Fruit fly (Drosophila melanogaster) whole organism, embryonic: ENCODE results near the gene Vha16-5.

ENCODE experiments used
- ATbp ChIP-seq: fragments of 200-800 bp; sonication (Bioruptor generic); optimal IDR thresholded peaks from 2 replicates; lab custom pipeline; 2017; ENCODE audit warnings: missing biosample characterization, mild to moderate bottlenecking, missing genetic modification characterization, missing genetic modification reagents
- Aef1 ChIP-seq: fragments of 200-800 bp; sonication (Bioruptor generic); IDR thresholded peaks from 3 replicates; pipeline ENCODE4 v1.3.6; 2022; ENCODE audit warnings: missing biosample characterization, missing genetic modification characterization
- B-H1 ChIP-seq: fragments of 200-800 bp; sonication (Bioruptor generic); IDR thresholded peaks from 3 replicates; pipeline ENCODE4 v1.3.6; 2022; ENCODE audit warnings: missing biosample characterization, missing genetic modification characterization
- CG10274 ChIP-seq: fragments of 200-800 bp; sonication (Bioruptor generic); optimal IDR thresholded peaks from 3 replicates; lab custom pipeline; 2017; ENCODE audit warnings: missing biosample characterization, mild to moderate bottlenecking, missing genetic modification characterization
- CG11247 ChIP-seq: fragments of 200-800 bp; sonication (Bioruptor generic); IDR thresholded peaks from 2 replicates; pipeline ENCODE4 v1.3.6; 2022; ENCODE audit warnings: missing biosample characterization, missing genetic modification characterization
- CG12942 ChIP-seq: fragments of 200-800 bp; sonication (Bioruptor generic); optimal IDR thresholded peaks from 3 replicates; lab custom pipeline; 2016; ENCODE audit warnings: missing biosample characterization, missing genetic modification characterization
- CG14441 ChIP-seq: fragments of 200-800 bp; sonication (Bioruptor generic); IDR thresholded peaks from 2 replicates; pipeline ENCODE4 v1.3.6; 2022; ENCODE audit warnings: missing biosample characterization, missing genetic modification characterization
- CG16815 ChIP-seq: fragments of 200-800 bp; sonication (Bioruptor generic); optimal IDR thresholded peaks from 3 replicates; lab custom pipeline; 2017; ENCODE audit warnings: missing biosample characterization, mild to moderate bottlenecking, missing genetic modification characterization
- CG17612 ChIP-seq: fragments of 200-800 bp; sonication (Bioruptor generic); IDR thresholded peaks from 2 replicates; pipeline ENCODE4 v1.3.6; 2022; ENCODE audit warnings: missing biosample characterization, missing genetic modification characterization
- CG18599 ChIP-seq: fragments of 200-800 bp; sonication (Bioruptor generic); optimal IDR thresholded peaks from 3 replicates; lab custom pipeline; 2017; ENCODE audit warnings: missing biosample characterization, missing genetic modification characterization, mild to moderate bottlenecking, moderate library complexity, missing genetic modification reagents
- CG2712 ChIP-seq: fragments of 200-800 bp; optimal IDR thresholded peaks from 3 replicates; lab custom pipeline; 2019; ENCODE audit warnings: missing biosample characterization, mild to moderate bottlenecking, missing genetic modification characterization, moderate library complexity
- CG30403 ChIP-seq: fragments of 200-800 bp; sonication (Bioruptor generic); optimal IDR thresholded peaks from 3 replicates; lab custom pipeline; 2016; ENCODE audit warnings: missing biosample characterization, missing genetic modification characterization
- CG3281 ChIP-seq: fragments of 200-800 bp; sonication (Bioruptor generic); optimal IDR thresholded peaks from 3 replicates; lab custom pipeline; 2017; ENCODE audit warnings: missing biosample characterization, mild to moderate bottlenecking, missing genetic modification characterization
- CG33213 ChIP-seq: fragments of 200-800 bp; sonication (Bioruptor generic); optimal IDR thresholded peaks from 3 replicates; lab custom pipeline; 2016; ENCODE audit warnings: missing biosample characterization, missing genetic modification characterization
- CG3407 ChIP-seq: fragments of 200-800 bp; sonication (Bioruptor generic); optimal IDR thresholded peaks from 2 replicates; lab custom pipeline; 2018; ENCODE audit warnings: missing biosample characterization, mild to moderate bottlenecking, missing genetic modification characterization
- CG4424 ChIP-seq: fragments of 200-800 bp; sonication (Bioruptor generic); optimal IDR thresholded peaks from 3 replicates; lab custom pipeline; 2016; ENCODE audit warnings: missing biosample characterization, missing genetic modification characterization
- CG4730 ChIP-seq: fragments of 200-800 bp; sonication (Bioruptor generic); IDR thresholded peaks from 2 replicates; pipeline ENCODE4 v1.3.6; 2022; ENCODE audit warnings: missing biosample characterization, missing genetic modification characterization
- CG6175 ChIP-seq: fragments of 200-800 bp; sonication (Bioruptor generic); IDR thresholded peaks from 3 replicates; pipeline ENCODE4 v1.3.6; 2022; ENCODE audit warnings: missing biosample characterization, missing genetic modification characterization
- CG6813 ChIP-seq: fragments of 200-800 bp; sonication (Bioruptor generic); optimal IDR thresholded peaks from 2 replicates; lab custom pipeline; 2017; ENCODE audit warnings: missing biosample characterization, missing genetic modification characterization, mild to moderate bottlenecking, moderate library complexity, missing genetic modification reagents
- CG7556 ChIP-seq: fragments of 200-800 bp; sonication (Bioruptor generic); optimal IDR thresholded peaks from 2 replicates; lab custom pipeline; 2017; ENCODE audit warnings: missing biosample characterization, mild to moderate bottlenecking, missing genetic modification characterization
- CG7987 ChIP-seq: fragments of 200-800 bp; sonication (Bioruptor generic); optimal IDR thresholded peaks from 2 replicates; lab custom pipeline; 2018; ENCODE audit warnings: missing biosample characterization, mild to moderate bottlenecking, missing genetic modification characterization, moderate library complexity
- CG8924 ChIP-seq: fragments of 200-800 bp; optimal IDR thresholded peaks from 3 replicates; lab custom pipeline; 2019; ENCODE audit warnings: missing biosample characterization, mild to moderate bottlenecking, missing genetic modification characterization, moderate library complexity
- CG9609 ChIP-seq: fragments of 200-800 bp; sonication (Bioruptor generic); optimal IDR thresholded peaks from 3 replicates; lab custom pipeline; 2016; ENCODE audit warnings: missing biosample characterization, missing genetic modification characterization
- D19B ChIP-seq: fragments of 200-800 bp; sonication (Bioruptor generic); optimal IDR thresholded peaks from 2 replicates; lab custom pipeline; 2017; ENCODE audit warnings: missing biosample characterization, mild to moderate bottlenecking, missing genetic modification characterization
- Dip3 ChIP-seq: fragments of 200-800 bp; sonication (Bioruptor generic); optimal IDR thresholded peaks from 3 replicates; lab custom pipeline; 2016; ENCODE audit warnings: missing biosample characterization, missing genetic modification characterization
- Ets97D ChIP-seq: fragments of 200-800 bp; sonication (Bioruptor generic); optimal IDR thresholded peaks from 3 replicates; lab custom pipeline; 2016; ENCODE audit warnings: missing biosample characterization, missing genetic modification characterization
- Hr51 ChIP-seq, 2 experiments: fragments of 200-800 bp; sonication (Bioruptor generic); optimal IDR thresholded peaks; 2 replicates in 1 of 2; 3 replicates in 1 of 2; lab custom pipeline; 2016 to 2018; ENCODE audit warnings: missing biosample characterization in 2 of 2, missing genetic modification characterization in 2 of 2, mild to moderate bottlenecking in 1 of 2, moderate library complexity in 1 of 2
- Optix ChIP-seq: fragments of 200-800 bp; sonication (Bioruptor generic); IDR thresholded peaks from 3 replicates; pipeline ENCODE4 v1.3.6; 2022; ENCODE audit warnings: missing biosample characterization, missing genetic modification characterization
- Six4 ChIP-seq: fragments of 200-800 bp; sonication (Bioruptor generic); optimal IDR thresholded peaks from 2 replicates; lab custom pipeline; 2016; ENCODE audit warnings: missing biosample characterization, missing genetic modification characterization
- Sox102F ChIP-seq: fragments of 200-800 bp; sonication (Bioruptor generic); optimal IDR thresholded peaks from 2 replicates; lab custom pipeline; 2018; ENCODE audit warnings: missing biosample characterization, mild to moderate bottlenecking, missing genetic modification characterization, moderate library complexity
- TFAM ChIP-seq: fragments of 200-800 bp; sonication (Bioruptor generic); optimal IDR thresholded peaks from 2 replicates; lab custom pipeline; 2017; ENCODE audit warnings: missing biosample characterization, missing genetic modification characterization, inconsistent platforms
- ab ChIP-seq: fragments of 200-800 bp; sonication (Bioruptor generic); optimal IDR thresholded peaks from 2 replicates; lab custom pipeline; 2016; ENCODE audit warnings: missing biosample characterization, missing genetic modification characterization
- ato ChIP-seq: fragments of 200-800 bp; sonication (Bioruptor generic); IDR thresholded peaks from 2 replicates; pipeline ENCODE4 v1.3.6; 2022; ENCODE audit warnings: missing biosample characterization, missing genetic modification characterization; ENCODE audit not compliant: partially characterized antibody
- chif ChIP-seq, 2 experiments: fragments of 200-800 bp; sonication (Bioruptor generic); optimal IDR thresholded peaks; 3 replicates each; lab custom pipeline; 2016; ENCODE audit warnings: missing biosample characterization in 2 of 2, missing genetic modification characterization in 2 of 2
- chm ChIP-seq: fragments of 200-800 bp; sonication (Bioruptor generic); IDR thresholded peaks from 2 replicates; pipeline ENCODE4 v1.3.6; 2022; ENCODE audit warnings: missing biosample characterization, missing genetic modification characterization
- crol ChIP-seq: fragments of 200-800 bp; sonication (Bioruptor generic); IDR thresholded peaks from 2 replicates; pipeline ENCODE4 v1.3.6; 2022; ENCODE audit warnings: missing biosample characterization, missing genetic modification characterization
- dimm ChIP-seq: fragments of 200-800 bp; sonication (Bioruptor generic); IDR thresholded peaks from 2 replicates; pipeline ENCODE4 v1.3.6; 2022; ENCODE audit warnings: missing biosample characterization, missing genetic modification characterization
- ems ChIP-seq: fragments of 200-800 bp; sonication (Bioruptor generic); optimal IDR thresholded peaks from 3 replicates; lab custom pipeline; 2016; ENCODE audit warnings: missing biosample characterization, missing genetic modification characterization
- exex ChIP-seq: fragments of 200-800 bp; sonication (Bioruptor generic); optimal IDR thresholded peaks from 4 replicates; lab custom pipeline; 2018; ENCODE audit warnings: missing biosample characterization, mild to moderate bottlenecking, missing genetic modification characterization, moderate library complexity
- gsb-n ChIP-seq: fragments of 200-800 bp; sonication (Bioruptor generic); optimal IDR thresholded peaks from 3 replicates; lab custom pipeline; 2018; ENCODE audit warnings: missing biosample characterization, mild to moderate bottlenecking, missing genetic modification characterization
- ham ChIP-seq: fragments of 200-800 bp; sonication (Bioruptor generic); IDR thresholded peaks from 2 replicates; pipeline ENCODE4 v1.3.6; 2022; ENCODE audit warnings: missing biosample characterization, missing genetic modification characterization
- jing ChIP-seq: fragments of 200-800 bp; sonication (Bioruptor generic); optimal IDR thresholded peaks from 2 replicates; lab custom pipeline; 2018; ENCODE audit warnings: missing biosample characterization, mild to moderate bottlenecking, missing genetic modification characterization
- kay ChIP-seq: fragments of 200-800 bp; sonication (Bioruptor generic); optimal IDR thresholded peaks from 2 replicates; lab custom pipeline; 2016; ENCODE audit warnings: missing biosample characterization, missing genetic modification characterization
- pfk ChIP-seq: fragments of 200-800 bp; sonication (Bioruptor generic); optimal IDR thresholded peaks from 2 replicates; lab custom pipeline; 2018; ENCODE audit warnings: missing biosample characterization, mild to moderate bottlenecking, missing genetic modification characterization, moderate library complexity
- row ChIP-seq: fragments of 200-800 bp; sonication (Bioruptor generic); IDR thresholded peaks from 3 replicates; pipeline ENCODE4 v1.3.6; 2022; ENCODE audit warnings: missing biosample characterization, missing genetic modification characterization
- scrt ChIP-seq: fragments of 200-800 bp; sonication (Bioruptor generic); optimal IDR thresholded peaks from 2 replicates; lab custom pipeline; 2018; ENCODE audit warnings: missing biosample characterization, mild to moderate bottlenecking, missing genetic modification characterization, moderate library complexity
- sens ChIP-seq: fragments of 200-800 bp; sonication (Bioruptor generic); peaks from one replicate; lab custom pipeline; 2016; ENCODE audit warnings: missing biosample characterization, missing genetic modification characterization
- slou ChIP-seq: fragments of 200-800 bp; sonication (Bioruptor generic); optimal IDR thresholded peaks from 3 replicates; lab custom pipeline; 2016; ENCODE audit warnings: missing biosample characterization, missing genetic modification characterization
- ssp ChIP-seq: fragments of 200-800 bp; sonication (Bioruptor generic); IDR thresholded peaks from 2 replicates; pipeline ENCODE4 v1.3.6; 2022; ENCODE audit warnings: missing biosample characterization, missing genetic modification characterization
- tgo ChIP-seq: fragments of 200-800 bp; sonication (Bioruptor generic); IDR thresholded peaks from 3 replicates; pipeline ENCODE4 v1.3.6; 2022; ENCODE audit warnings: missing biosample characterization, missing genetic modification characterization
- tup ChIP-seq: fragments of 200-800 bp; sonication (Bioruptor generic); optimal IDR thresholded peaks from 2 replicates; lab custom pipeline; 2016; ENCODE audit warnings: missing biosample characterization, mild to moderate bottlenecking, missing genetic modification characterization, moderate library complexity

Vha16-5 gene

DNA sequence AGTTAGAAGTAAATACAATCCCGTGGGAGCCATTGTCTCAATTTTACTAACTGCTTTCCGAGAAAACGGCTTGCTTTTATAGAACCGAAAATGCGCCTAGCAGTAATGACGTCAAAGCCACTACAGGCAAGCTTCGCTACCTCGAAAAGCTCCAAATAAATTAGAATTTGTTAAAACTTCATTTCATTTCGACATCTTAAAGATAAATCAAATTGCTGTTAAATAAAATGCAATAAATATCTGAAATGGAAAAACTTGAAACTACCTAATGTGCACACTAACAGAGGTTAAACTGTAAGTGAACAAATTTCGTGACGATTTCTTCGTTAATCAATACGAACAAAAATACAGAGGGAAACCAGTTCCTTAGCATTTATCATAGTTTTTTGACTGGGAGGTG is 38.9 kb downstream of the Vha16-5 start, which contains the start of gene CG7300 (continued):
- TF ChIP-seq Ets97D (GFP tag; lab: Kevin White, UChicago) = no peak
- TF ChIP-seq CG16815 = peak; percentile 15
- no peak for TF ChIP-seq tup (GFP tag; lab: Kevin White, UChicago)
- TF ChIP-seq CG6175 (GFP tag; lab: Robert Waterston, UW) = 0 out of 3 replicates have a peak, but pooled peaks have one; percentile 17
- peak; percentile 29 for TF ChIP-seq ems (GFP tag; lab: Kevin White, UChicago)
- peak; percentile 36 for TF ChIP-seq CG7556 (GFP tag; lab: Kevin White, UChicago)
- TF ChIP-seq CG11247 (GFP tag; lab: Robert Waterston, UW) = peak; percentile 70
- TF ChIP-seq CG3281 (GFP tag; lab: Kevin White, UChicago) = peak; percentile 64
- no peak for TF ChIP-seq CG3407
- TF ChIP-seq chm (GFP tag; lab: Robert Waterston, UW) = peak; percentile 42; the same call in 1 of the 2 replicates
- peak; percentile 26; the same call in 1 of the 3 replicates for TF ChIP-seq B-H1 (GFP tag; lab: Robert Waterston, UW)
- TF ChIP-seq Aef1 (GFP tag; lab: Robert Waterston, UW) = peak; percentile 57; the same call in 2 of the 3 replicates
- peak; percentile 35 for TF ChIP-seq CG33213 (GFP tag; lab: Kevin White, UChicago)
- peak; percentile 36 for TF ChIP-seq CG8924 (tag; lab: Kevin White, UChicago)
- TF ChIP-seq pfk (GFP tag; lab: Kevin White, UChicago) = no peak
- TF ChIP-seq chif (GFP tag; optimal IDR thresholded peaks at IDR 0.05; lab: Kevin White, UChicago) = peak; percentile 26 to 40
- TF ChIP-seq ham (GFP tag; lab: Robert Waterston, UW) = no peak
- TF ChIP-seq ATbp (GFP tag; lab: Kevin White, UChicago) = peak; percentile 29
- peak; percentile 64 for TF ChIP-seq Sox102F (GFP tag; lab: Kevin White, UChicago)
- peak; percentile 21 for TF ChIP-seq slou (GFP tag; lab: Kevin White, UChicago)
- no peak for TF ChIP-seq exex (tag; lab: Kevin White, UChicago)
- 0 out of 2 replicates have a peak, but pooled peaks have one; percentile 25 for TF ChIP-seq CG17612
- TF ChIP-seq jing (GFP tag; lab: Kevin White, UChicago) = peak; percentile 17
- peak; percentile 65 for TF ChIP-seq tgo (GFP tag; lab: Robert Waterston, UW)
- peak; percentile 40; the same call in 1 of the 2 replicates for TF ChIP-seq CG4730 (GFP tag; lab: Robert Waterston, UW)
- TF ChIP-seq ab (GFP tag; lab: Kevin White, UChicago) = no peak
- TF ChIP-seq CG10274 (GFP tag; lab: Kevin White, UChicago) = peak; percentile 9
- TF ChIP-seq Hr51 (GFP tag; optimal IDR thresholded peaks at IDR 0.05; lab: Kevin White, UChicago) = peak; percentile 6 to 40
- peak; percentile 58 for TF ChIP-seq CG18599 (GFP tag; lab: Kevin White, UChicago)
- TF ChIP-seq crol (GFP tag; lab: Robert Waterston, UW) = no peak
- TF ChIP-seq dimm (GFP tag; lab: Robert Waterston, UW) = no peak
- TF ChIP-seq gsb-n (tag; lab: Kevin White, UChicago) = peak; percentile 32
- TF ChIP-seq CG4424 = peak; percentile 38
- peak; percentile 57 for TF ChIP-seq Dip3 (GFP tag; lab: Kevin White, UChicago)
- TF ChIP-seq TFAM (GFP tag; lab: Kevin White, UChicago) = no peak
- TF ChIP-seq CG12942 (GFP tag; lab: Kevin White, UChicago) = peak; percentile 12
- TF ChIP-seq CG30403 = peak; percentile 62
- no peak for TF ChIP-seq Optix
- no peak for TF ChIP-seq kay (GFP tag; lab: Kevin White, UChicago)
- no peak for TF ChIP-seq Six4 (GFP tag; lab: Kevin White, UChicago)
- peak; percentile 8 for TF ChIP-seq CG6813 (GFP tag; lab: Kevin White, UChicago)
- TF ChIP-seq CG9609 = peak; percentile 28
- no peak for TF ChIP-seq CG7987 (GFP tag; lab: Kevin White, UChicago)
- peak; percentile 26 for TF ChIP-seq scrt (GFP tag; lab: Kevin White, UChicago)
- TF ChIP-seq ato (GFP tag; lab: Robert Waterston, UW) = no peak
- peak; percentile 80 for TF ChIP-seq sens (GFP tag; lab: Kevin White, UChicago)
- peak; percentile 49 for TF ChIP-seq CG14441 (GFP tag; lab: Robert Waterston, UW)
- peak; percentile 11 for TF ChIP-seq D19B (GFP tag; lab: Kevin White, UChicago)
- peak; percentile 34; the same call in 1 of the 2 replicates for TF ChIP-seq ssp
- peak; percentile 63 for TF ChIP-seq CG2712 (tag; lab: Kevin White, UChicago)
- TF ChIP-seq row (GFP tag; lab: Robert Waterston, UW) = peak; percentile 73
